Fruit fly (Drosophila melanogaster): Measurements from ENCODE around the gene Adgf-A2.

The Adgf-A2 gene

dm6 chr3L:17763987-17764386 is at the start of gene Adgf-A2, which contains the start of gene Adgf-A:
Gene Adgf-A2 (minus strand): TSS chr3L:17764158.
Gene Adgf-A (minus strand): TSS chr3L:17764158.
- no peak for TF ChIP-seq noc (tag; optimal IDR thresholded peaks at IDR 0.05)

- no peak for TF ChIP-seq noc (tag; optimal IDR thresholded peaks at IDR 0.05)
These were observed 44.7 kb upstream of the Adgf-A2 start, which contains the start of gene CG32191 for dm6 chr3L:17808597-17809213. Gene CG32191 (minus strand): TSS chr3L:17809146.

DNA sequence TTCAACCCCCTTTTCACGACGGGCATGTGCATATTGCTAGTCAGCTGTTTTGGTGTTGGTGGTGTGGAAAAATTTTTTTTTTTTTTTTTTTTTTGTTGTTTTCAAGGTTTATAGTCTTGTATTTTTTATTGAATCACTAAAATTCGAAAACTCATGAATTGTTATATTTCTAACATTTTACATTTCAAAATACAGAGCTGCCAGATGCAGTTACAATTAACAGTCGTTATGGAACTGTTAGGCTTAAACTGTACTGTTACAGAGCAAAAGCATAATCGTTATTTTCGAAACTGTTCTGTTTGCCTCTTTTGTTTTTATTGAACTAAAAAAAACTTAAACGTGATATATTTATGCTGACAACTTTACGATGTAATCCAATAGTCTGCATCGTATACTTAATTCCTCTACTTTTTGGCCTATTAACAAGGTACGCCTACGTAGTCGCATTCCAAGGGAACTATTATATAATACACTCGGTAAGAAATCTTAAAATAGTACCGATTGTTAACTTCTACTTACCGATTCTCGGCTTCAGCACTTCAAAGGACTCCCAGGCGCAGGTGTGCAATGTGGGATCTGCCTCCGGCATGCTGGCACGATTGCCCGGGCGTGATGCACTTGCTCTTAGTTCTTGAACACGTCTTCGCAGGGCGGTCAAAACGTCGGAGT is 42.5 kb upstream of the Adgf-A2 start, which contains the start of gene CG32187:
CG32187 (minus strand) TSS at position 9 of the 669 bp plus-strand sequence.
- TF ChIP-seq noc (tag; optimal IDR thresholded peaks at IDR 0.05): no peak

DNA sequence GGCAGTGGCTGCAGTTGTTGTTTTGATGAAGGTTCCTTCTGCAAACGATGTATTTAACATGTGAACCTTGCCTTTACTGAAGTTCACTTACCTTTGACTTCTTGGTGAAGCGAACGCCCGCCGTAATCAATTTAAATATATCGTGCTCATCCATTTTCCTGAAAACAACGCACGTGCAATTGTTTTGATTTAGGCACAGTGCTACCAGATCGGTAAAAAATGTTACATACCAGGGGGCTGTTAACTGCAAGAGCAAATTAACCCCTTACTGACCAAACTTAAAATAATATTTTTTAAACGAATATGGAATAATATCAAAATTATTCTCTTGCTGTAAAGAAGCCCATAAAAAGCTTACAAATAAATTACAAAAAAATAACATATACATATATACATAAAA is 40.6 kb upstream of the Adgf-A2 start, which contains the start of gene ais:
ais (minus strand) TSS at position 205 of the 400 bp plus-strand sequence.
- TF ChIP-seq noc (tag; optimal IDR thresholded peaks at IDR 0.05): no peak

dm6 chr3L:17802107-17802506 is 38.1 kb upstream of the Adgf-A2 start, which contains the start of gene NUCB1:
Gene NUCB1 (minus strand): TSS chr3L:17802279.
- no peak for TF ChIP-seq noc (tag; optimal IDR thresholded peaks at IDR 0.05)

DNA sequence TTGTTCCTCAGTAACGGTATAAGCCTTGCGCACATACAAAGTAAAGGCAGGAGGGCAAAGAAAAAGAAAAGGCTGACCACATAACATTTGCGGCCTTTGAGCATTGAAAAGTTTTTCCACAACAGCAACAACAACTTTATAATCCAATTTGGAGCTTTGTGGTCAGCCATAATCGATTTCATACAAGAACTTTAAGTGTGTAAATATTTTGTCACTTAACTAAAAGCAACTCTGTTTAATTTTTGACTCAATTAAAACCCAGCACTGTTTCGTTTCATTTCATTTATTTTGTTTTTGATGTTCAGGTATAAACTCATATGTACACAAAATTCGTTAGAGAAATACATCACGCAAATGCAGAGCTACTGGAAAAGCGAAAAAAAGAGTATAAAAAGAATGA is 33.5 kb upstream of the Adgf-A2 start, which contains the start of gene CG42816:
CG42816 (minus strand) TSS at position 101 of the 400 bp plus-strand sequence.
- TF ChIP-seq noc (tag; optimal IDR thresholded peaks at IDR 0.05): no peak

DNA sequence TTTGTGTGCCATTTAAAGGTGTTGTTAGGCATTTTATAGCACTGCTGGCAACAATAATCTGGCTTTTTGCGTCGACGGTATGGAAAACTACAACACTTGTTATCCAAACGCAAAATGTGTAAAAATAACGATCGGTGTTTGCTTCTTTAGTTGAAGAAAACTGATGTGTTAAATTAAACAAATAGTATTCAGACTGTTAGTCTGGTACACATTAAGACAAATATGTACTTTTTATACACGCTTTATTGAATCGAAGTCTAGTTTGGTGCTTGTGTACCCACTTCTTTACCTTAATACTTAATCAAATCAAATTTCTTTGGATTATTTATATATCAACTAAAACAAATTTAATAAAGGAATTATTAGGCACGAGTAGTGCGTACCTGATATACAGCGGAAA is 27.5 kb upstream of the Adgf-A2 start:
- TF ChIP-seq noc (tag; optimal IDR thresholded peaks at IDR 0.05): no peak

- TF ChIP-seq noc (tag; optimal IDR thresholded peaks at IDR 0.05): no peak
These were observed 27.3 kb upstream of the Adgf-A2 start, which contains the start of gene CG42815 for dm6 chr3L:17791467-17791494. Gene CG42815 (minus strand): TSS chr3L:17791486.

- TF ChIP-seq noc (tag; optimal IDR thresholded peaks at IDR 0.05): no peak
These were observed 27.1 kb upstream of the Adgf-A2 start for dm6 chr3L:17791067-17791466.

- no peak for TF ChIP-seq noc (tag; optimal IDR thresholded peaks at IDR 0.05)
These were observed 4.7 kb downstream of the Adgf-A2 start, which contains the start of gene CG32181 for dm6 chr3L:17759072-17759747. Gene CG32181 (plus strand): TSS chr3L:17759697.

DNA sequence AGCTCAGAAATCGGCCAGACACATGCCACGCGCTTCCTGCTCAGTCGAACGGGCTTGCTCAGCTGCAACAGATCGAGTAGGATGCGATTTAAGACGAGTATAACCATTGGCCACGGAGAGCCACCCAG is 6.0 kb downstream of the Adgf-A2 start, which contains the start of gene CG32182:
CG32182 (plus strand) TSS at position 29 of the 128 bp plus-strand sequence.
- no peak for TF ChIP-seq noc (tag; optimal IDR thresholded peaks at IDR 0.05)

dm6 chr3L:17757156-17758083 is 6.5 kb downstream of the Adgf-A2 start:
- TF ChIP-seq noc (tag; optimal IDR thresholded peaks at IDR 0.05): no peak

dm6 chr3L:17754285-17754684 is 9.7 kb downstream of the Adgf-A2 start:
- TF ChIP-seq noc (tag; optimal IDR thresholded peaks at IDR 0.05): peak; percentile 72

DNA sequence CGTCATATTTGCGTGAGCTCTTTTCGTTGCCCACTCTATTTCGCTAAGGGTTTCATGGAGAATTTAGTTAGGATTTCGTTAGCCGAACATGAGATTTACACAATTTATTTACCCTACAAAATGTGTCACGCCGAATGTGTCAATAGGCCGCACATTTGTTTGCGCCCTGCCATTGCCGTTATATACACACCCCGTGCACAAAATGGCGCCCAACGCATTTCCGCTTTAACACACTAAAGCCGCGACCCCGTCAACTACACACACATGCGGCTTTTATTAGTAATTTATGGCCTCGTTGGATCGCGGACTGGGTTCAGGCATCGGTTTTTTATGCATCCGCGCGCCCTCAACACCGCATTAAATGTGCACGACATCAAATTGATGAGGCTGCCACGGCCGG is 13.5 kb downstream of the Adgf-A2 start, which contains the start of gene Adgf-B:
Adgf-B (minus strand) TSS at position 101 of the 400 bp plus-strand sequence.
- no peak for TF ChIP-seq noc (tag; optimal IDR thresholded peaks at IDR 0.05)

dm6 chr3L:17746760-17747159 is 17.2 kb downstream of the Adgf-A2 start, which contains the start of gene CG6034:
Gene CG6034 (minus strand): TSS chr3L:17746860.
- no peak for TF ChIP-seq noc (tag; optimal IDR thresholded peaks at IDR 0.05)

DNA sequence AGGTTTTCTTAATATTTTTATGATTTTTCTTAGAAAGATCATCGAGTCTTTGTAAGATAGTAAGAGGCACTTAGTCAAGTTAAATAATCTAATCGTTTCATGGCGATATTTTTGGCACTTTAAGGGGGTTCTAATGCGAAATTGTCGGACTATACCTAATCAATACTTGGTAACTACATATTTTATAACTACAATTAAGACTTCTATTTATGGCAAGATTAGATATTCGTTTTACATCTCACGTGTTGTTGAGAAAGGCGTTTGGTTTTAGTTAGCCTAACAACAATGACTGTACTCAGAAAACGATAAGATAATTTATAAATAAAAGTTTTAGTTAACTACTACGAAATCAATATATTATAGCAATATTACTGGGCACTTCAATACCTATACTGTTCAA is 21.4 kb downstream of the Adgf-A2 start:
- peak; percentile 42 for TF ChIP-seq noc (tag; optimal IDR thresholded peaks at IDR 0.05)
